Fruit fly (Drosophila melanogaster) whole organism, pupa: ENCODE measurements around the gene Gr98a.

Experiments
- CG10348 ChIP-seq: fragments of 200-800 bp; sonication (Bioruptor generic); IDR thresholded peaks from 2 replicates; pipeline ENCODE4 v1.3.6; 2022; ENCODE audit warnings: missing biosample characterization, missing genetic modification characterization
- CG12605 ChIP-seq: fragments of 200-800 bp; sonication (Bioruptor generic); IDR thresholded peaks from 2 replicates; pipeline ENCODE4 v1.3.6; 2022; ENCODE audit warnings: missing biosample characterization, missing genetic modification characterization
- CG13204 ChIP-seq: fragments of 200-800 bp; sonication (Bioruptor generic); optimal IDR thresholded peaks from 2 replicates; lab custom pipeline; 2018; ENCODE audit warnings: missing biosample characterization, mild to moderate bottlenecking, missing genetic modification characterization, moderate library complexity
- CG14655 ChIP-seq: fragments of 200-800 bp; sonication (Bioruptor generic); optimal IDR thresholded peaks from 3 replicates; lab custom pipeline; 2017; ENCODE audit warnings: mild to moderate bottlenecking, missing biosample characterization, missing genetic modification reagents, missing genetic modification characterization
- CG15710 ChIP-seq: fragments of 200-800 bp; sonication (Bioruptor generic); optimal IDR thresholded peaks from 2 replicates; lab custom pipeline; 2018; ENCODE audit warnings: missing biosample characterization, mild to moderate bottlenecking, missing genetic modification characterization, moderate library complexity
- CG17806 ChIP-seq: fragments of 200-800 bp; sonication (Bioruptor generic); optimal IDR thresholded peaks from 2 replicates; lab custom pipeline; 2018; ENCODE audit warnings: missing biosample characterization, mild to moderate bottlenecking, missing genetic modification characterization, moderate library complexity
- CG32121 ChIP-seq: fragments of 200-800 bp; sonication (Bioruptor generic); IDR thresholded peaks from 2 replicates; pipeline ENCODE4 v1.3.6; 2022; ENCODE audit warnings: missing biosample characterization, missing genetic modification characterization
- CG34367 ChIP-seq: fragments of 200-800 bp; sonication (Bioruptor generic); optimal IDR thresholded peaks from 2 replicates; lab custom pipeline; 2018; ENCODE audit warnings: missing biosample characterization, mild to moderate bottlenecking, missing genetic modification characterization
- CG4496 ChIP-seq: fragments of 200-800 bp; sonication (Bioruptor generic); IDR thresholded peaks from 3 replicates; pipeline ENCODE4 v1.3.6; 2022; ENCODE audit warnings: missing biosample characterization, missing genetic modification characterization
- CG8159 ChIP-seq: fragments of 200-800 bp; sonication (Bioruptor generic); optimal IDR thresholded peaks from 3 replicates; lab custom pipeline; 2018; ENCODE audit warnings: missing biosample characterization, mild to moderate bottlenecking, missing genetic modification characterization, moderate library complexity
- CG8301 ChIP-seq: fragments of 200-800 bp; sonication (Bioruptor generic); optimal IDR thresholded peaks from 2 replicates; lab custom pipeline; 2018; ENCODE audit warnings: missing biosample characterization, mild to moderate bottlenecking, missing genetic modification characterization
- CG9948 ChIP-seq: fragments of 200-800 bp; sonication (Bioruptor generic); optimal IDR thresholded peaks from 2 replicates; lab custom pipeline; 2018; ENCODE audit warnings: missing biosample characterization, mild to moderate bottlenecking, missing genetic modification characterization, moderate library complexity
- D1 ChIP-seq: fragments of 200-800 bp; sonication (Bioruptor generic); optimal IDR thresholded peaks from 2 replicates; lab custom pipeline; 2018; ENCODE audit warnings: missing biosample characterization, mild to moderate bottlenecking, missing genetic modification characterization, moderate library complexity
- EcR ChIP-seq: fragments of 200-800 bp; sonication (Bioruptor generic); optimal IDR thresholded peaks from 3 replicates; lab custom pipeline; 2019; ENCODE audit warnings: missing biosample characterization, missing genetic modification characterization, mild to moderate bottlenecking, moderate library complexity, missing genetic modification reagents
- Ets98B ChIP-seq: fragments of 200-800 bp; sonication (Bioruptor generic); IDR thresholded peaks from 2 replicates; pipeline ENCODE4 v1.3.6; 2022; ENCODE audit warnings: missing biosample characterization, missing genetic modification characterization
- Pif1A ChIP-seq: fragments of 200-800 bp; sonication (Bioruptor generic); optimal IDR thresholded peaks from 3 replicates; lab custom pipeline; 2016; ENCODE audit warnings: missing biosample characterization, missing genetic modification characterization
- Snoo ChIP-seq: fragments of 200-800 bp; sonication (Bioruptor generic); optimal IDR thresholded peaks from 3 replicates; lab custom pipeline; 2017; ENCODE audit warnings: missing biosample characterization, mild to moderate bottlenecking, missing genetic modification characterization, inconsistent platforms
- fd96Ca ChIP-seq: fragments of 200-800 bp; sonication (Bioruptor generic); IDR thresholded peaks from 3 replicates; pipeline ENCODE4 v1.3.6; 2022; ENCODE audit warnings: missing biosample characterization, missing genetic modification characterization
- gl ChIP-seq: fragments of 200-800 bp; sonication (Bioruptor generic); optimal IDR thresholded peaks from 2 replicates; lab custom pipeline; 2018; ENCODE audit warnings: missing biosample characterization, mild to moderate bottlenecking, missing genetic modification characterization
- rn ChIP-seq: fragments of 200-800 bp; sonication (Bioruptor generic); IDR thresholded peaks from 2 replicates; pipeline ENCODE4 v1.3.6; 2022; ENCODE audit warnings: missing biosample characterization, missing genetic modification characterization

Gene Gr98a

DNA sequence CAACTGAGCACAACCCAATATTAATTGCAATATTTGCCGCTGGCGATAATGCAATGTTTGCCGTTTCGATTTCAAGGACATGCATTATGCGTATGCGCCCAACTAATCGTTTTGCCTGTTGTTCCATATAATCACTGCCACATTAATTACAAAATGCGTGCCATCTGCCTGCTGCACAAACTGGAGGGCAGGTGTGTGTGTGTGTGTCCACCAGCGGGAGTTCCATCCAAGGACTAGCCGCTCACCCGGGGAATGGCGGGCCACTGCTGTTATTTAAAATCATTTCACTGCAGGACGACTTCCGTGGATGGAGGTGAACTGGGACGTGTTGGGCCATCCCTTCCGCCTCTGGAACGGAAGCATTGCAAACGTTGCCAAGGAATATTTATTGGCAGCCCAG lies 42.4 kb upstream of the Gr98a start:
- TF ChIP-seq CG4496 (GFP tag; lab: Robert Waterston, UW): no peak
- TF ChIP-seq EcR (GFP tag; lab: Kevin White, UChicago): no peak
- no peak for TF ChIP-seq CG13204 (GFP tag; lab: Kevin White, UChicago)
- TF ChIP-seq gl (tag; lab: Kevin White, UChicago): no peak

dm6 chr3R:27462917-27463316 lies 24.8 kb upstream of the Gr98a start:
- TF ChIP-seq CG32121 (GFP tag; lab: Robert Waterston, UW) (no peak), CG14655 (GFP tag; lab: Kevin White, UChicago) (no peak)

- no peak for TF ChIP-seq CG14655 (GFP tag; lab: Kevin White, UChicago)
- TF ChIP-seq CG34367 (tag; lab: Kevin White, UChicago): no peak
- no peak for TF ChIP-seq CG13204 (GFP tag; lab: Kevin White, UChicago)
- TF ChIP-seq Ets98B (GFP tag; lab: Robert Waterston, UW): no peak
- TF ChIP-seq CG17806: no peak
- no peak for TF ChIP-seq CG32121 (GFP tag; lab: Robert Waterston, UW)
- TF ChIP-seq CG8159 (tag; lab: Kevin White, UChicago): no peak
- no peak for TF ChIP-seq gl (tag; lab: Kevin White, UChicago)
- no peak for TF ChIP-seq fd96Ca
- no peak for TF ChIP-seq CG12605 (GFP tag; lab: Robert Waterston, UW)
Observed at dm6 chr3R:27463889-27464288, 23.8 kb upstream of the Gr98a start, which contains the start of gene CG13978. CG13978 (plus strand) TSS chr3R:27464189.

dm6 chr3R:27477507-27477906 lies 10.2 kb upstream of the Gr98a start:
- no peak for TF ChIP-seq CG15710 (tag; lab: Kevin White, UChicago)
- no peak for TF ChIP-seq EcR (GFP tag; lab: Kevin White, UChicago)

DNA sequence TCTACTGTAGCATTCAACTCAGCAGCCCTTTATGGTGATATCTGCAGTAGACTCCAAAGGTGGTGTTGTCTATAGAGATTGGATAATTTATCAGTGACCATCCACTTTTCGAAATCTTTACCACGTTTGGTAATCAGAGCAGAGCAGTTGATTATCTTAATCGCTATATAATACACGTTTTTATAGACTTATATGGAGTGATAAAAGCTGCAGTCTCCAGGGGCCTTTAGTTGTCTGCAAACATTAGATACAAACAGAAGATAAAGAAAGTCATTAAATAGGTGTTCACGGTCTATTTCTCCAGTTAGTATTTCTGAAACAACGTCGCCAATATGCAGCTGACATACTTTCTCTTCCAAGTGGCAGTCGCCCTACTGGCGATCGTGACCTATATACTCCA lies 9.4 kb upstream of the Gr98a start, which contains the start of gene Cyp6a18:
Gene Cyp6a18 (plus strand): TSS at position 301 of the 400 bp plus-strand sequence.
- TF ChIP-seq CG4496 (GFP tag; lab: Robert Waterston, UW) (no peak), CG9948 (tag; lab: Kevin White, UChicago) (no peak), rn (no peak), CG8301 (tag; lab: Kevin White, UChicago) (no peak), CG32121 (GFP tag; lab: Robert Waterston, UW) (no peak), CG8159 (tag; lab: Kevin White, UChicago) (no peak), EcR (GFP tag; lab: Kevin White, UChicago) (no peak)

DNA sequence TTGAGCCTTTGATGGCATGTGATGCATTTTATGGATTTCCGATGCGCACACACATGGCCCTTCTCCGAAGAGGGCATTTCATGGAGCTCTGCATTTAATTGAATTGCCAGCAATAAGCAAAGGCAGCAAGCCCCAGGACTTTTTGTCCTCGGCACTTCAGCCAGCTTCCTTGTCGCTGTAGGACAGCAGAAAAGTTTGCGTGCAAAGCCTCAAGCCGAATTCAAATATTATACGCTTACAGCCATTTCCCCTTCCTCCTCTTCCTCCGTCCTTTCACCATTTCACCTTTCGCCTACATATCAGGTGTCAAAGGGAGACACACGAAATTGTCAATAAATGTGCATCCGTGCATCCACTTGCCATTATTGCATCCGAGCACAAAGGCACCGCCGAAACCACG lies 9.9 kb downstream of the Gr98a start:
- no peak for TF ChIP-seq CG8301 (tag; lab: Kevin White, UChicago)

- TF ChIP-seq CG34367 (tag; lab: Kevin White, UChicago) (no peak), CG17806 (no peak)
- TF ChIP-seq, all 21 proteins: peak for 0
Observed at dm6 chr3R:27501938-27502337, 14.2 kb downstream of the Gr98a start, which contains the start of gene CG43139. CG43139 (minus strand) TSS chr3R:27502025.

DNA sequence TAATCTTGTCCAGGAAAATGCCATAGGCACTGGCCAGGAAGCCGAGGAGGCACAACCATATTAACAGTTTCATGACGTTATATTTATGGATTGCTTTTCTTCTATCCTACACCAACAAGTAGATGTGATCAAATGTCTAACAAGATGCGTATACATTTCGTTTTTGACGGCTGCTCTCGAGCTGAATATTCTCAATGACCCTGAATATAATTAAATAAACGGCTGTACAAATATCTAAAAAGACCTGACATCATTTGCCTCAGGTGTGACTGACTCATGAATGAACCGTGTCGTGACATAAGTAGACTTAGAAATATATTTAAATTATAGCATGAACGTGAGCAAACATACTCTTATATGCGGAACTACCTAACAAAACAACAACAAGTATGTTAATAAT lies 15.1 kb downstream of the Gr98a start, which contains the start of gene CG5402:
Gene CG5402 (minus strand): TSS at position 101 of the 400 bp plus-strand sequence.
- no peak for TF ChIP-seq CG8159 (tag; lab: Kevin White, UChicago)
- TF ChIP-seq Snoo (tag; lab: Kevin White, UChicago): no peak
- no peak for TF ChIP-seq CG15710 (tag; lab: Kevin White, UChicago)
- TF ChIP-seq CG13204 (GFP tag; lab: Kevin White, UChicago): no peak
- TF ChIP-seq CG12605 (GFP tag; lab: Robert Waterston, UW): no peak
- no peak for TF ChIP-seq CG9948 (tag; lab: Kevin White, UChicago)
- no peak for TF ChIP-seq gl (tag; lab: Kevin White, UChicago)
- no peak for TF ChIP-seq CG8301 (tag; lab: Kevin White, UChicago)
- TF ChIP-seq Pif1A: no peak
- no peak for TF ChIP-seq CG34367 (tag; lab: Kevin White, UChicago)
- no peak for TF ChIP-seq fd96Ca
- no peak for TF ChIP-seq EcR (GFP tag; lab: Kevin White, UChicago)
- TF ChIP-seq CG17806: no peak
- no peak for TF ChIP-seq CG10348 (GFP tag; lab: Robert Waterston, UW)
- TF ChIP-seq rn: no peak
- TF ChIP-seq D1 (tag; lab: Kevin White, UChicago): no peak
- TF ChIP-seq CG4496 (GFP tag; lab: Robert Waterston, UW): no peak
